Worm (Caenorhabditis elegans) whole organism, L2 larva: ENCODE data around the gene F12F6.1.
A peak's percentile ranks its signal among the peaks of the same experiment; 100 is the strongest.

Experiments
- C34F6.9 ChIP-seq: fragments of 150-350 bp; optimal IDR thresholded peaks from 2 replicates; lab custom pipeline; 2014; ENCODE audit warnings: missing biosample characterization, missing genetic modification characterization
- F13H6.1 ChIP-seq: sonication (generic microtip); optimal IDR thresholded peaks from 2 replicates; lab custom pipeline; 2016; ENCODE audit warnings: missing genetic modification characterization, missing compliant biosample characterization
- Y55F3AM.14 ChIP-seq: fragments of 200-800 bp; sonication (Bioruptor generic); optimal IDR thresholded peaks from 2 replicates; lab custom pipeline; 2018; ENCODE audit warnings: mild to moderate bottlenecking, missing genetic modification characterization, missing compliant biosample characterization
- alr-1 ChIP-seq: fragments of 150-350 bp; optimal IDR thresholded peaks from 2 replicates; lab custom pipeline; 2014; ENCODE audit warnings: missing biosample characterization, missing genetic modification characterization
- aly-2 ChIP-seq: fragments of 150-350 bp; optimal IDR thresholded peaks from 2 replicates; lab custom pipeline; 2014; ENCODE audit warnings: missing biosample characterization, missing genetic modification characterization
- ama-1 ChIP-seq: fragments of 150-350 bp; optimal IDR thresholded peaks from 2 replicates; lab custom pipeline; 2018; ENCODE audit warnings: inconsistent platforms
- ceh-16 ChIP-seq: fragments of 150-350 bp; optimal IDR thresholded peaks from 2 replicates; lab custom pipeline; 2014; ENCODE audit warnings: missing biosample characterization, missing genetic modification characterization
- ceh-82 ChIP-seq: fragments of 150-350 bp; optimal IDR thresholded peaks from 2 replicates; lab custom pipeline; 2014; ENCODE audit warnings: missing biosample characterization, missing genetic modification characterization
- crh-2 ChIP-seq: sonication (generic microtip); optimal IDR thresholded peaks from 2 replicates; lab custom pipeline; 2017; ENCODE audit warnings: missing biosample characterization, missing genetic modification characterization
- egl-27 ChIP-seq: sonication (generic microtip); optimal IDR thresholded peaks from 3 replicates; lab custom pipeline; 2017; ENCODE audit warnings: missing biosample characterization, missing genetic modification reagents, missing genetic modification characterization
- elt-1 ChIP-seq: fragments of 150-350 bp; optimal IDR thresholded peaks from 2 replicates; lab custom pipeline; 2014; ENCODE audit warnings: missing biosample characterization, missing genetic modification characterization
- fos-1 ChIP-seq: fragments of 150-350 bp; optimal IDR thresholded peaks from 2 replicates; lab custom pipeline; 2014; ENCODE audit warnings: missing biosample characterization, missing genetic modification characterization
- lin-13 ChIP-seq: fragments of 150-350 bp; optimal IDR thresholded peaks from 2 replicates; lab custom pipeline; 2014; ENCODE audit warnings: missing biosample characterization, missing genetic modification reagents, missing genetic modification characterization
- lin-39 ChIP-seq: fragments of 150-350 bp; optimal IDR thresholded peaks from 2 replicates; lab custom pipeline; 2014; ENCODE audit warnings: missing biosample characterization, missing genetic modification reagents, missing genetic modification characterization
- lsy-2 ChIP-seq, 2 experiments: fragments of 150-350 bp in 1 of 2; sonication (generic microtip) in 1 of 2; optimal IDR thresholded peaks; 2 replicates each; lab custom pipeline; 2014 to 2017; ENCODE audit warnings: missing biosample characterization in 2 of 2, missing genetic modification characterization in 2 of 2
- mab-5 ChIP-seq: fragments of 150-350 bp; optimal IDR thresholded peaks from 2 replicates; lab custom pipeline; 2014; ENCODE audit warnings: missing biosample characterization, missing genetic modification characterization
- mdl-1 ChIP-seq, 2 experiments: fragments of 150-350 bp in 1 of 2; sonication (generic microtip) in 1 of 2; optimal IDR thresholded peaks; 2 replicates each; lab custom pipeline; 2017; ENCODE audit warnings: missing biosample characterization in 2 of 2, missing genetic modification characterization in 2 of 2
- nhr-10 ChIP-seq: sonication (generic microtip); optimal IDR thresholded peaks from 2 replicates; lab custom pipeline; 2017; ENCODE audit warnings: missing biosample characterization, missing genetic modification characterization
- nhr-11 ChIP-seq: fragments of 150-350 bp; optimal IDR thresholded peaks from 2 replicates; lab custom pipeline; 2014; ENCODE audit warnings: missing biosample characterization, missing genetic modification characterization
- nhr-129 ChIP-seq: fragments of 150-350 bp; optimal IDR thresholded peaks from 2 replicates; lab custom pipeline; 2014; ENCODE audit warnings: missing biosample characterization, missing genetic modification characterization
- nhr-21 ChIP-seq: fragments of 150-350 bp; optimal IDR thresholded peaks from 2 replicates; lab custom pipeline; 2014; ENCODE audit warnings: missing biosample characterization, missing genetic modification characterization
- nhr-237 ChIP-seq: fragments of 150-350 bp; optimal IDR thresholded peaks from 2 replicates; lab custom pipeline; 2014; ENCODE audit warnings: missing biosample characterization, missing genetic modification characterization
- nhr-25 ChIP-seq: fragments of 150-350 bp; sonication (generic microtip); optimal IDR thresholded peaks from 3 replicates; lab custom pipeline; 2014; ENCODE audit warnings: missing biosample characterization, missing genetic modification characterization
- nhr-6 ChIP-seq: fragments of 150-350 bp; optimal IDR thresholded peaks from 2 replicates; lab custom pipeline; 2014; ENCODE audit warnings: missing biosample characterization, missing genetic modification characterization
- nhr-77 ChIP-seq: fragments of 150-350 bp; optimal IDR thresholded peaks from 2 replicates; lab custom pipeline; 2014; ENCODE audit warnings: missing biosample characterization, missing genetic modification characterization
- sma-9 ChIP-seq, 2 experiments: fragments of 150-350 bp in 1 of 2; sonication (generic microtip) in 1 of 2; optimal IDR thresholded peaks; 2 replicates each; lab custom pipeline; 2014 to 2016; ENCODE audit warnings: missing genetic modification characterization in 2 of 2, mild to moderate bottlenecking in 1 of 2, missing biosample characterization in 1 of 2, missing compliant biosample characterization in 1 of 2, missing genetic modification reagents in 1 of 2, moderate library complexity in 1 of 2
- snpc-4 ChIP-seq: fragments of 150-350 bp; optimal IDR thresholded peaks from 2 replicates; lab custom pipeline; 2014; ENCODE audit warnings: missing biosample characterization, missing genetic modification characterization
- unc-55 ChIP-seq: fragments of 150-350 bp; sonication (generic microtip); optimal IDR thresholded peaks from 3 replicates; lab custom pipeline; 2014; ENCODE audit warnings: missing biosample characterization, missing genetic modification reagents, missing genetic modification characterization
- unc-62 ChIP-seq: fragments of 150-350 bp; optimal IDR thresholded peaks from 2 replicates; lab custom pipeline; 2014; ENCODE audit warnings: missing biosample characterization, missing genetic modification reagents, missing genetic modification characterization
- ztf-11 ChIP-seq: sonication (generic microtip); optimal IDR thresholded peaks from 2 replicates; lab custom pipeline; 2017; ENCODE audit warnings: missing biosample characterization, missing genetic modification characterization
- ztf-4 ChIP-seq: fragments of 150-350 bp; optimal IDR thresholded peaks from 2 replicates; lab custom pipeline; 2014; ENCODE audit warnings: missing biosample characterization, missing genetic modification characterization

The F12F6.1 gene

DNA sequence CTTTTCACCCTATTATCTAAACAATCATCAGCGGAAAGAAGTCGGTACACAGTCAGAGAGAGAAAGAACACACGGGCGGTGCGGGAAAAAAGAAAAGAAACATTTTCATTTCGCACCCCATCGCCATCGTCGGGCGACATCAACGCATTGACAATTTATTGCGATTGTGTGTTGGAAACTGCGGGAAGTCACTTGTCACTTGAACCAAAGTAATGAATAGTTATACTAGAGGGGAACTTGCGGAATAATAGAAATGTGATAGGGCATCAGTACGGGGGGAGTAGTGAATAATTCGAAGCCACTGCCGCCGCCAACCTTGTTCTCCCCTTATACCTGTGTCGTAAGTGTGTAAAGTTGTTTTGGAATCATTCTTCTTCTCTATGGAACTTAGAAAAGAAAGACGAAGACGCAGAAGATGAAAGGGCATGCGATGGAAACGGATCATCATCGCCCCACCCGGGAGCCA lies 12.3 kb upstream of the F12F6.1 start (continued):
- TF ChIP-seq ceh-16 (tag; lab: Kevin White, UChicago) (peak; percentile 29), sma-9 (GFP tag; optimal IDR thresholded peaks at IDR 0.05; lab: Kevin White, UChicago) (no peak), sma-9 (tag; optimal IDR thresholded peaks at IDR 0.05; lab: Kevin White, UChicago) (no peak), aly-2 (tag; lab: Kevin White, UChicago) (no peak), nhr-10 (tag; lab: Kevin White, UChicago) (no peak), nhr-21 (tag; lab: Kevin White, UChicago) (no peak), unc-55 (GFP tag; lab: Kevin White, UChicago) (no peak), unc-62 (GFP tag; lab: Kevin White, UChicago) (no peak), ama-1 (no peak), ztf-4 (tag; lab: Kevin White, UChicago) (no peak), mdl-1 (tag; optimal IDR thresholded peaks at IDR 0.05; lab: Kevin White, UChicago) (no peak)

DNA sequence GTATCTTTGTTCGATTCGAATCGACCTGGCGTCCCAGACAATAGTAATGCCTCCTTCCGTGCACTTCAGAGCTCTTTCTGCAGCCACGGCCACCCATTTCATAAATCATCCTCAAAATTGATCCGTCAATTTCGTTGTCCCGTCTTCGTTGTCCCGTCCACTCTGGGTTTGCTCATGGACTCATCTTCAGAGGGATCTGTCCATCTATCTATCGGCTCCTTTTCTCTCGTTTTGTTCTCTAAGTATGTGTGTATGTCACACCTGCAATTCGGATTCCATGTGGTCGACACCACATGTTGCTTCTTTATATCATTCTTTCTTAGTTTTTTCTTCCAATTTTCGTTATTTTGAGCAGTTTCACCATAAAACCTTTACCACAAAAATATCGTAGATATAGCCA lies 11.2 kb upstream of the F12F6.1 start:
- peak in 1 of 2 experiments; percentile 21 for TF ChIP-seq lsy-2 (tag; optimal IDR thresholded peaks at IDR 0.05; lab: Kevin White, UChicago)
- no peak for TF ChIP-seq egl-27 (tag; lab: Kevin White, UChicago)
- TF ChIP-seq mab-5: peak; percentile 61
- peak; percentile 35 for TF ChIP-seq F13H6.1
- no peak for TF ChIP-seq elt-1

DNA sequence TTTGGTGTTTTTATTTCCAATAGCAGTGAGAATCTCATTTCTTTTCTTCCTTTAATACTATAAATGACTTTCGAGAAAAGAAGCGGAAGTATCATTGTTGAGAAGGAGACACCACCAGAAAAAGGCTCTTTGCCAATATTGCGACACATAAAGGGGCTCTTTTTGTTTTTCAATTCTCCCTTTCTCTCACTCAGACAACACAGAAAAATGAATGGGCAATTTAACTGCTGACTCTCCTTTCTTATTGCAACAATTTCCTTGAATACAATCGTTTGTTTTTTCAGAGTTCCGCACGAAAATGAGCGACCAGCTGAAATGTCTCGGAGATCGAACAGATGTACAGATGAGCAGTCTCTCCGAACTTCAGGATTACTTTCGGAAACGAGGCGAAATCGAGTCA lies 9.4 kb upstream of the F12F6.1 start:
- TF ChIP-seq sma-9 (GFP tag; optimal IDR thresholded peaks at IDR 0.05; lab: Kevin White, UChicago): no peak
- TF ChIP-seq sma-9 (tag; optimal IDR thresholded peaks at IDR 0.05; lab: Kevin White, UChicago): no peak
- TF ChIP-seq Y55F3AM.14 (GFP tag; lab: Kevin White, UChicago): no peak
- TF ChIP-seq nhr-129: no peak
- no peak for TF ChIP-seq ceh-16 (tag; lab: Kevin White, UChicago)
- no peak for TF ChIP-seq nhr-6
- no peak for TF ChIP-seq mdl-1 (tag; optimal IDR thresholded peaks at IDR 0.05; lab: Kevin White, UChicago)
- TF ChIP-seq alr-1 (tag; lab: Kevin White, UChicago): no peak
- TF ChIP-seq ceh-82 (tag; lab: Kevin White, UChicago): no peak

DNA sequence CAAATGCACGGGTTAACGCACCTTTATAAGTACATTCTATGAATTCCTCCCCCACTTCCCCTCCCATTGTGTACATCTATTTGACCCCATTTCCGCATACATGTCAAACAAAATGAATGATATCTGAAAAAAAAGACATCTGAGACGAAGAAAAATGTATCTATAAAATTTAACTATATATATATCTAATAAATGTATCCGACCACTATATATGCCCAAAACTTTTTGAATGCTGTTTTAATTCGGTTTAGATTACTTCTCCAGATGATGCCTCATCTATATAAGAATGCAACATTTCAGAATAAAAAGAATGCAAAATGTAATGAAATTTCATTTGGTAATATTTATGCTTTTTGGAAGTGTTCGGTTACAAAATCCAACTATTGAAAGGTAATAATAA lies 5.3 kb upstream of the F12F6.1 start, which contains the start of gene rib-1:
rib-1 (plus strand) TSS at position 301 of the 400 bp plus-strand sequence.
- TF ChIP-seq mab-5 (no peak), lsy-2 (tag; optimal IDR thresholded peaks at IDR 0.05; lab: Kevin White, UChicago) (no peak), lin-13 (no peak), nhr-129 (no peak), lin-39 (tag; lab: Kevin White, UChicago) (no peak), crh-2 (tag; lab: Kevin White, UChicago) (no peak), snpc-4 (tag; lab: Kevin White, UChicago) (no peak), nhr-25 (no peak), nhr-237 (no peak), nhr-77 (tag; lab: Kevin White, UChicago) (no peak), nhr-11 (tag; lab: Kevin White, UChicago) (no peak), alr-1 (tag; lab: Kevin White, UChicago) (no peak), mdl-1 (tag; optimal IDR thresholded peaks at IDR 0.05; lab: Kevin White, UChicago) (no peak)

DNA sequence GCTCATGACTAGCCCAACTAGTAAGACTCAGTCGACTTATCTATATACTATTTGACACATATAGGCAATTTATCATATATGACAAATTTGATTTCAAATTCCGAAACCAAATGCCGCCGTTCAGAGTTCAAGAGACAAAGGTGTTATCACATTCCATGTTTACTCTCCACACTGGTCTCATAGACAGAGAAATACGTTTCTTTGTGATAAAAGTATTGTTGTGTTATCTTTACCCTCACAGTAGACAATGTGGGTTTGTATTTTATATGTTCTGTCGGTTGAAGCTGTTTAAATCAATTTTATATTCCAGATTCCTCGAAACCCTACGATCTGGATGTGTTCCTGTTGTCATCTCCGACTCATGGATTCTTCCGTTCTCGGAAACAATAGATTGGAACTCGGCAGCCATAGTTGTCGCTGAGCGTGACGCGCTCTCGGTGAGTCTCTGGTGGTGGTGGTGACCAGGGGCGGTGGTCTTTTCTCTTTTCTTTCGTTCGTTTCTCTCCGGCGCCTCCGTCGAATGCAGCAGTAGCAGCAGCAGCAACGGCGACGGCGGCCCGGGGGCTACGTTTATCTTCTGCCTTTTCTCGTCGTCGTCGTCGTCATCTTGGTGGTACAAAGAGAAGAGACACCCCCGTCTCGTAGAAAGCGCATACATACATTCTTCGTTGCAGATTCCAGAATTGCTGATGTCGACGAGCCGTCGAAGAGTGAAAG lies 1.1 kb upstream of the F12F6.1 start:
- TF ChIP-seq fos-1 (tag; lab: Kevin White, UChicago): peak; percentile 31
- TF ChIP-seq ztf-11: no peak
- TF ChIP-seq nhr-77 (tag; lab: Kevin White, UChicago): no peak
- TF ChIP-seq crh-2 (tag; lab: Kevin White, UChicago): peak; percentile 7
- TF ChIP-seq lsy-2 (tag; optimal IDR thresholded peaks at IDR 0.05; lab: Kevin White, UChicago): no peak
- no peak for TF ChIP-seq C34F6.9 (tag; lab: Kevin White, UChicago)

DNA sequence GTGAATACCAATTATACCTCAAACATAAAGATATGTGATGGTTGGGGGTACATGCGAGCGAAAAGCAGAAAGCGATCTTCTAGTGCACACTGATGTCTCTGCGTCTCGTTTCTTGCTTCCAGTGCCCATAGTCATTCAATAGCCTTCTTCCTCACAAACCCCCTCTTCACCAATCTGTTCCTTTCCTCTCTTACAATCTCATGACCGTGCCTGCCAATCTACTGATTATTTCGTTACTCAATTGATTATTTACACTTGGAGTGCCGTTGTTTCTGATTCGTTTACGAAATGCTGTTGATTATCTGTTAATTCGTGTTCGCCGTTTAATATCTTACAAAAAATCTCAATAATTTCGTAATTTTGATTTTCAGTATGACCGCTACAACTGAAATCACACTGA lies 1.1 kb downstream of the F12F6.1 start:
- peak; percentile 10 for TF ChIP-seq nhr-129
- TF ChIP-seq sma-9 (GFP tag; optimal IDR thresholded peaks at IDR 0.05; lab: Kevin White, UChicago): no peak
- no peak for TF ChIP-seq sma-9 (tag; optimal IDR thresholded peaks at IDR 0.05; lab: Kevin White, UChicago)
